Fruit fly (Drosophila melanogaster): Measurements from ENCODE around the gene CG31265.

DNA sequence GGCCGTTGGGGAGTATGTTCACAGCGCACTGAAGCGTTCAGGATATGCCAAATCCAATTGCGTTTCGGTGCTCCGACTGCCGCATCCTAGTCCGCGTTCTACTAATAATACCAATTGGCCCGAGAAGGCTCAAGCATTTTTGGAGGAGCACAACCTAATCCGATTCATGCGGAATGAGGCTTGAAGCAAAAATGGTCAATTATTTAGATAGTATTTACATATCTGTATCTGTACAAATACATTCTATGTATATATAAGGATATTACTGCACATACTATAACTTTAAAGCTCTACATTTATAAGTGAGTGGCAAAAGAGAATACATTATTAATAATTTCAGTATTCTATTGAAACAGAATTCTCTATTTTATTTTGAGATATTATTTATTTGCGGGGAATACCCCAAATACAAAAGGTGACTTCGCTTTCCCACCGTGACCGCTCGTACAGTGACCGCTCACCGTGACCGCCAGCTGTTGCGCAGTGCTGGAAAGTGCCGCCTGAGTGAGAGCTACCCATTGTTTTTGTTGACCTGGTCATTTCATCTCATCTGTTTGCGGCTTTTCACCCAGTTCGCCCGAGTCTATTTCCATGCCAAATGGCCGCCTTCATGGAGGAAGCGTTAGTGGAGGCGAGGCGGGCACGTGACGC is 23.5 kb downstream of the CG31265 start, which contains the start of gene CG5292:
- TF ChIP-seq ttk (optimal IDR thresholded peaks at IDR 0.05) = no peak
- TF ChIP-seq psq (optimal IDR thresholded peaks at IDR 0.05) = no peak
- no peak for TF ChIP-seq Myc (optimal IDR thresholded peaks at IDR 0.05)
